Worm (Caenorhabditis elegans) whole organism, late embryonic: ENCODE data around the gene F37C12.21.

Experiments used
- C08G9.2 ChIP-seq: sonication (generic microtip); optimal IDR thresholded peaks from 2 replicates; lab custom pipeline; 2016; ENCODE audit warnings: mild to moderate bottlenecking, missing genetic modification characterization, moderate library complexity, missing compliant biosample characterization
- K09A11.1 ChIP-seq: sonication (generic microtip); optimal IDR thresholded peaks from 2 replicates; lab custom pipeline; 2017; ENCODE audit warnings: antibody characterized with exemption, mild to moderate bottlenecking, missing genetic modification characterization, missing compliant biosample characterization; ENCODE audit not compliant: insufficient read depth
- T23F11.4 ChIP-seq: fragments of 200-800 bp; sonication (Bioruptor generic); optimal IDR thresholded peaks from 2 replicates; lab custom pipeline; 2018; ENCODE audit warnings: mild to moderate bottlenecking, missing genetic modification characterization, missing compliant biosample characterization
- Y22D7AL.16 ChIP-seq: sonication (generic microtip); optimal IDR thresholded peaks from 2 replicates; lab custom pipeline; 2016; ENCODE audit warnings: missing genetic modification characterization, missing compliant biosample characterization
- ahr-1 ChIP-seq: sonication (generic microtip); optimal IDR thresholded peaks from 2 replicates; lab custom pipeline; 2016; ENCODE audit warnings: missing genetic modification characterization, missing compliant biosample characterization
- ceh-14 ChIP-seq: sonication (generic microtip); optimal IDR thresholded peaks from 2 replicates; lab custom pipeline; 2016; ENCODE audit warnings: missing genotype, missing genetic modification characterization, missing compliant biosample characterization
- ceh-18 ChIP-seq: sonication (generic microtip); optimal IDR thresholded peaks from 2 replicates; lab custom pipeline; 2016; ENCODE audit warnings: missing genetic modification characterization, missing compliant biosample characterization
- ceh-19 ChIP-seq: fragments of 200-800 bp; sonication (Bioruptor generic); optimal IDR thresholded peaks from 2 replicates; lab custom pipeline; 2018; ENCODE audit warnings: mild to moderate bottlenecking, missing genetic modification characterization, missing compliant biosample characterization
- ceh-2 ChIP-seq: sonication (generic microtip); optimal IDR thresholded peaks from 2 replicates; lab custom pipeline; 2016; ENCODE audit warnings: missing genotype, missing genetic modification characterization, missing compliant biosample characterization
- ceh-22 ChIP-seq: sonication (generic microtip); optimal IDR thresholded peaks from 2 replicates; lab custom pipeline; 2017; ENCODE audit warnings: missing biosample characterization, missing genetic modification characterization
- ceh-31 ChIP-seq: sonication (generic microtip); optimal IDR thresholded peaks from 2 replicates; lab custom pipeline; 2016; ENCODE audit warnings: missing genetic modification characterization, missing compliant biosample characterization
- che-1 ChIP-seq: sonication (generic microtip); optimal IDR thresholded peaks from 2 replicates; lab custom pipeline; 2016; ENCODE audit warnings: mild to moderate bottlenecking, missing genetic modification characterization, missing compliant biosample characterization
- dmd-4 ChIP-seq: sonication (generic microtip); optimal IDR thresholded peaks from 2 replicates; lab custom pipeline; 2016; ENCODE audit warnings: borderline replicate concordance, missing genetic modification characterization, missing compliant biosample characterization
- dve-1 ChIP-seq: sonication (generic microtip); optimal IDR thresholded peaks from 2 replicates; lab custom pipeline; 2017; ENCODE audit warnings: antibody characterized with exemption, mild to moderate bottlenecking, missing genetic modification characterization, missing compliant biosample characterization
- elt-4 ChIP-seq: sonication (generic microtip); optimal IDR thresholded peaks from 2 replicates; lab custom pipeline; 2016; ENCODE audit warnings: missing genetic modification characterization, missing compliant biosample characterization
- fkh-6 ChIP-seq: sonication (generic microtip); optimal IDR thresholded peaks from 2 replicates; lab custom pipeline; 2016; ENCODE audit warnings: missing genetic modification characterization, missing compliant biosample characterization
- hlh-8 ChIP-seq: sonication (generic microtip); optimal IDR thresholded peaks from 2 replicates; lab custom pipeline; 2016; ENCODE audit warnings: missing genotype, missing genetic modification characterization, missing compliant biosample characterization
- lim-6 ChIP-seq: sonication (generic microtip); optimal IDR thresholded peaks from 2 replicates; lab custom pipeline; 2016; ENCODE audit warnings: missing genetic modification characterization, missing compliant biosample characterization
- madf-2 ChIP-seq: sonication (generic microtip); optimal IDR thresholded peaks from 2 replicates; lab custom pipeline; 2017; ENCODE audit warnings: missing genetic modification characterization, missing compliant biosample characterization
- nfya-1 ChIP-seq: sonication (generic microtip); optimal IDR thresholded peaks from 2 replicates; lab custom pipeline; 2017; ENCODE audit warnings: missing genetic modification characterization, mild to moderate bottlenecking, missing compliant biosample characterization, antibody characterized with exemption, moderate library complexity
- nhr-232 ChIP-seq: sonication (generic microtip); optimal IDR thresholded peaks from 2 replicates; lab custom pipeline; 2016; ENCODE audit warnings: missing genetic modification characterization, missing compliant biosample characterization
- odd-2 ChIP-seq: sonication (generic microtip); optimal IDR thresholded peaks from 2 replicates; lab custom pipeline; 2017; ENCODE audit warnings: antibody characterized with exemption, mild to moderate bottlenecking, missing genetic modification characterization, missing compliant biosample characterization
- pha-2 ChIP-seq: sonication (generic microtip); optimal IDR thresholded peaks from 2 replicates; lab custom pipeline; 2017; ENCODE audit warnings: mild to moderate bottlenecking, missing genetic modification characterization, missing compliant biosample characterization
- pha-4 ChIP-seq: fragments of 150-350 bp; optimal IDR thresholded peaks from 2 replicates; lab custom pipeline; 2018; ENCODE audit warnings: missing biosample characterization, missing genetic modification reagents, missing genetic modification characterization
- pros-1 ChIP-seq: fragments of 150-350 bp; optimal IDR thresholded peaks from 2 replicates; lab custom pipeline; 2014; ENCODE audit warnings: missing biosample characterization, missing genetic modification reagents, missing genetic modification characterization
- ref-2 ChIP-seq: sonication (generic microtip); optimal IDR thresholded peaks from 2 replicates; lab custom pipeline; 2016; ENCODE audit warnings: missing genetic modification characterization, missing compliant biosample characterization
- sdc-2 ChIP-seq: sonication (generic microtip); optimal IDR thresholded peaks from 2 replicates; lab custom pipeline; 2016; ENCODE audit warnings: missing genotype, missing genetic modification characterization, missing compliant biosample characterization
- syd-9 ChIP-seq: sonication (generic microtip); optimal IDR thresholded peaks from 2 replicates; lab custom pipeline; 2016; ENCODE audit warnings: mild to moderate bottlenecking, missing genetic modification characterization, moderate library complexity, missing compliant biosample characterization
- tbx-2 ChIP-seq: sonication (generic microtip); optimal IDR thresholded peaks from 2 replicates; lab custom pipeline; 2016; ENCODE audit warnings: missing genetic modification characterization, missing compliant biosample characterization
- tbx-7 ChIP-seq: sonication (generic microtip); optimal IDR thresholded peaks from 2 replicates; lab custom pipeline; 2016; ENCODE audit warnings: missing genotype, missing genetic modification characterization, missing compliant biosample characterization
- ttx-3 ChIP-seq: sonication (generic microtip); optimal IDR thresholded peaks from 2 replicates; lab custom pipeline; 2016; ENCODE audit warnings: missing genetic modification reagents, missing genetic modification characterization, missing compliant biosample characterization
- unc-55 ChIP-seq: sonication (generic microtip); optimal IDR thresholded peaks from 2 replicates; lab custom pipeline; 2017; ENCODE audit warnings: missing biosample characterization, missing genetic modification reagents, missing genetic modification characterization
- unc-86 ChIP-seq: sonication (generic microtip); optimal IDR thresholded peaks from 2 replicates; lab custom pipeline; 2016; ENCODE audit warnings: missing genetic modification characterization, missing compliant biosample characterization
- zip-5 ChIP-seq: sonication (generic microtip); optimal IDR thresholded peaks from 2 replicates; lab custom pipeline; 2016; ENCODE audit warnings: missing genetic modification characterization, missing compliant biosample characterization

The F37C12.21 gene

ce11 chrIII:7198838-7199237, 10.7 kb downstream of the F37C12.21 start, which contains the start of gene pfd-5 (continued):
- TF ChIP-seq ceh-22 (tag; lab: Kevin White, UChicago): no peak
- peak; percentile 47 for TF ChIP-seq fkh-6
- peak; percentile 21 for TF ChIP-seq sdc-2 (tag; lab: Kevin White, UChicago)
- no peak for TF ChIP-seq unc-55
- TF ChIP-seq zip-5 (tag; lab: Kevin White, UChicago): peak; percentile 90
- TF ChIP-seq lim-6 (tag; lab: Kevin White, UChicago): peak; percentile 51
- TF ChIP-seq pha-4 (tag; lab: Kevin White, UChicago): no peak
- TF ChIP-seq tbx-2: peak; percentile 87
- peak; percentile 90 for TF ChIP-seq tbx-7 (tag; lab: Kevin White, UChicago)
- no peak for TF ChIP-seq odd-2
- peak; percentile 20 for TF ChIP-seq ahr-1
- TF ChIP-seq T23F11.4: no peak
- peak; percentile 84 for TF ChIP-seq ref-2 (tag; lab: Kevin White, UChicago)
- no peak for TF ChIP-seq K09A11.1 (tag; lab: Kevin White, UChicago)
- peak; percentile 73 for TF ChIP-seq ceh-14
- peak; percentile 91 for TF ChIP-seq ceh-31 (tag; lab: Kevin White, UChicago)
- no peak for TF ChIP-seq ceh-18 (tag; lab: Kevin White, UChicago)
- peak; percentile 5 for TF ChIP-seq che-1 (tag; lab: Kevin White, UChicago)
- TF ChIP-seq nhr-232 (tag; lab: Kevin White, UChicago): no peak
- no peak for TF ChIP-seq ttx-3 (tag; lab: Kevin White, UChicago)
- no peak for TF ChIP-seq ceh-19 (GFP tag; lab: Kevin White, UChicago)
- TF ChIP-seq nfya-1 (tag; lab: Kevin White, UChicago): peak; percentile 46
- peak; percentile 20 for TF ChIP-seq madf-2 (tag; lab: Kevin White, UChicago)

- TF ChIP-seq tbx-7 (tag; lab: Kevin White, UChicago): no peak
- no peak for TF ChIP-seq syd-9 (tag; lab: Kevin White, UChicago)
- TF ChIP-seq Y22D7AL.16 (tag; lab: Kevin White, UChicago): no peak
- no peak for TF ChIP-seq hlh-8 (tag; lab: Kevin White, UChicago)
- TF ChIP-seq ceh-2 (tag; lab: Kevin White, UChicago): no peak
- TF ChIP-seq elt-4 (tag; lab: Kevin White, UChicago): no peak
- no peak for TF ChIP-seq ceh-18 (tag; lab: Kevin White, UChicago)
- no peak for TF ChIP-seq zip-5 (tag; lab: Kevin White, UChicago)
- no peak for TF ChIP-seq dve-1
- TF ChIP-seq dmd-4 (tag; lab: Kevin White, UChicago): no peak
- no peak for TF ChIP-seq odd-2
- TF ChIP-seq tbx-2: no peak
- TF ChIP-seq, all 69 proteins: peak for 0
These were observed 11.3 kb downstream of the F37C12.21 start for ce11 chrIII:7199467-7199866.

- TF ChIP-seq unc-55: no peak
- TF ChIP-seq T23F11.4: no peak
These were observed 13.5 kb downstream of the F37C12.21 start, which contains the start of gene dpy-31 for ce11 chrIII:7201378-7202256. TSS of gene dpy-31 (plus strand) at chrIII:7202206.

- TF ChIP-seq ceh-18 (tag; lab: Kevin White, UChicago) (no peak), unc-86 (tag; lab: Kevin White, UChicago) (no peak), pros-1 (no peak), pha-2 (no peak), odd-2 (no peak), ceh-2 (tag; lab: Kevin White, UChicago) (no peak), C08G9.2 (tag; lab: Kevin White, UChicago) (no peak)
These were observed 15.1 kb downstream of the F37C12.21 start for ce11 chrIII:7203130-7203775.
